4 fruit fly cellular contexts compared by ENCODE assay signal in genomic region chrX:8924778-8925177, dm6.
TF ChIP-seq lines count a peak whose summit lies in the region.

No protein-coding gene starts in this region.

- TF ChIP-seq CTCF in whole organism, embryonic (GFP tag; optimal IDR thresholded peaks at IDR 0.05; lab: Kevin White, UChicago): no peak

TF ChIP-seq in whole organism, 6 proteins besides CTCF, POLR2A, EP300 and RAD21:
- TF ChIP-seq CG8478 (optimal IDR thresholded peaks at IDR 0.05; lab: Kevin White, UChicago): no peak
- no peak for TF ChIP-seq pan (optimal IDR thresholded peaks at IDR 0.05; lab: Kevin White, UChicago)
- TF ChIP-seq usp (GFP tag; optimal IDR thresholded peaks at IDR 0.05; lab: Kevin White, UChicago): no peak
- TF ChIP-seq EcR (GFP tag; optimal IDR thresholded peaks at IDR 0.05; lab: Kevin White, UChicago): no peak
- TF ChIP-seq Dll (optimal IDR thresholded peaks at IDR 0.05; lab: Kevin White, UChicago): peak; percentile 65
- no peak for TF ChIP-seq psq (optimal IDR thresholded peaks at IDR 0.05; lab: Kevin White, UChicago)

TF ChIP-seq in whole organism, embryonic, 481 proteins besides CTCF, POLR2A, EP300 and RAD21 (continues in another document):
- peak; percentile 19 for TF ChIP-seq ftz-f1 (GFP tag; optimal IDR thresholded peaks at IDR 0.05; lab: Kevin White, UChicago)
- TF ChIP-seq CG11696 (GFP tag; IDR thresholded peaks at IDR 0.05; lab: Robert Waterston, UW): 0 out of 2 replicates have a peak, but pooled peaks have one; percentile 30
- no peak for TF ChIP-seq CG14441 (GFP tag; IDR thresholded peaks at IDR 0.05; lab: Robert Waterston, UW)
- no peak for TF ChIP-seq CG7786 (GFP tag; optimal IDR thresholded peaks at IDR 0.05; lab: Kevin White, UChicago)
- TF ChIP-seq Dll (GFP tag; IDR thresholded peaks at IDR 0.05; lab: Robert Waterston, UW; ENCODE audit: partially characterized antibody): no peak
- no peak for TF ChIP-seq MBD-R2 (GFP tag; IDR thresholded peaks at IDR 0.05; lab: Robert Waterston, UW)
- TF ChIP-seq ems (GFP tag; optimal IDR thresholded peaks at IDR 0.05; lab: Kevin White, UChicago): no peak
- peak; percentile 75 for TF ChIP-seq Med (GFP tag; lab: Kevin White, UChicago)
- no peak for TF ChIP-seq grau (tag; optimal IDR thresholded peaks at IDR 0.05; lab: Kevin White, UChicago)
- no peak for TF ChIP-seq luna (GFP tag; optimal IDR thresholded peaks at IDR 0.05; lab: Kevin White, UChicago)
- no peak for TF ChIP-seq Bteb2 (GFP tag; optimal IDR thresholded peaks at IDR 0.05; lab: Kevin White, UChicago)
- TF ChIP-seq cg (GFP tag; optimal IDR thresholded peaks at IDR 0.05; lab: Kevin White, UChicago): no peak
- TF ChIP-seq CG12659 (GFP tag; optimal IDR thresholded peaks at IDR 0.05; lab: Kevin White, UChicago): no peak
- no peak for TF ChIP-seq Hr51 (GFP tag; optimal IDR thresholded peaks at IDR 0.05; lab: Kevin White, UChicago)
- TF ChIP-seq CG31388 (GFP tag; optimal IDR thresholded peaks at IDR 0.05; lab: Kevin White, UChicago): no peak
- no peak for TF ChIP-seq kni (GFP tag; optimal IDR thresholded peaks at IDR 0.05; lab: Kevin White, UChicago)
- TF ChIP-seq fru (optimal IDR thresholded peaks at IDR 0.05; lab: Kevin White, UChicago): no peak
- peak; percentile 24 for TF ChIP-seq CG13894 (tag; optimal IDR thresholded peaks at IDR 0.05; lab: Kevin White, UChicago)
- no peak for TF ChIP-seq CG31365 (tag; optimal IDR thresholded peaks at IDR 0.05; lab: Kevin White, UChicago)
- no peak for TF ChIP-seq CG8281 (tag; optimal IDR thresholded peaks at IDR 0.05; lab: Kevin White, UChicago)
- no peak for TF ChIP-seq CG6272 (GFP tag; IDR thresholded peaks at IDR 0.05; lab: Robert Waterston, UW)
- TF ChIP-seq Aef1 (GFP tag; IDR thresholded peaks at IDR 0.05; lab: Robert Waterston, UW): no peak
- peak; percentile 87 for TF ChIP-seq CG1832 (GFP tag; optimal IDR thresholded peaks at IDR 0.05; lab: Kevin White, UChicago)
- TF ChIP-seq vfl (GFP tag; optimal IDR thresholded peaks at IDR 0.05; lab: Kevin White, UChicago): no peak
- no peak for TF ChIP-seq zen2 (GFP tag; IDR thresholded peaks at IDR 0.05; lab: Robert Waterston, UW; ENCODE audit: partially characterized antibody)
- TF ChIP-seq hb (GFP tag; IDR thresholded peaks at IDR 0.05; lab: Robert Waterston, UW; ENCODE audit: partially characterized antibody): no peak
- no peak for TF ChIP-seq CG17829 (tag; optimal IDR thresholded peaks at IDR 0.05; lab: Kevin White, UChicago)
- no peak for TF ChIP-seq gcm2 (GFP tag; optimal IDR thresholded peaks at IDR 0.05; lab: Kevin White, UChicago)
- no peak for TF ChIP-seq trh (GFP tag; optimal IDR thresholded peaks at IDR 0.05; lab: Kevin White, UChicago)
- no peak for TF ChIP-seq nau (GFP tag; optimal IDR thresholded peaks at IDR 0.05; lab: Kevin White, UChicago)

TF ChIP-seq in whole organism, prepupa, 60 proteins besides CTCF, POLR2A, EP300 and RAD21:
- TF ChIP-seq Eip78C (GFP tag; lab: Kevin White, UChicago) (peak; percentile 33), net (GFP tag; optimal IDR thresholded peaks at IDR 0.05; lab: Kevin White, UChicago) (peak; percentile 27), CG11294 (GFP tag; IDR thresholded peaks at IDR 0.05; lab: Robert Waterston, UW) (no peak), ss (GFP tag; optimal IDR thresholded peaks at IDR 0.05; lab: Kevin White, UChicago) (peak in 1 of 2 experiments; percentile 31), CG3919 (GFP tag; optimal IDR thresholded peaks at IDR 0.05; lab: Kevin White, UChicago) (peak; percentile 15), CG6163 (GFP tag; IDR thresholded peaks at IDR 0.05; lab: Robert Waterston, UW) (peak; percentile 36; the same call in 2 of the 3 replicates)

TF ChIP-seq in whole organism, pupa, 21 proteins besides CTCF, POLR2A, EP300 and RAD21:
- no peak for TF ChIP-seq EcR (GFP tag; optimal IDR thresholded peaks at IDR 0.05; lab: Kevin White, UChicago)
- no peak for TF ChIP-seq Pif1A (GFP tag; optimal IDR thresholded peaks at IDR 0.05; lab: Kevin White, UChicago)
- peak; percentile 82 for TF ChIP-seq CG12605 (GFP tag; IDR thresholded peaks at IDR 0.05; lab: Robert Waterston, UW)
- TF ChIP-seq CG4496 (GFP tag; IDR thresholded peaks at IDR 0.05; lab: Robert Waterston, UW): 0 out of 3 replicates have a peak, but pooled peaks have one; percentile 19
- TF ChIP-seq Ets98B (GFP tag; IDR thresholded peaks at IDR 0.05; lab: Robert Waterston, UW): no peak
- TF ChIP-seq CG9948 (tag; optimal IDR thresholded peaks at IDR 0.05; lab: Kevin White, UChicago): no peak
- no peak for TF ChIP-seq CG14655 (GFP tag; optimal IDR thresholded peaks at IDR 0.05; lab: Kevin White, UChicago)
- no peak for TF ChIP-seq Snoo (tag; optimal IDR thresholded peaks at IDR 0.05; lab: Kevin White, UChicago)
- TF ChIP-seq D1 (tag; optimal IDR thresholded peaks at IDR 0.05; lab: Kevin White, UChicago): no peak
- TF ChIP-seq fd96Ca (GFP tag; IDR thresholded peaks at IDR 0.05; lab: Robert Waterston, UW): no peak
- TF ChIP-seq gl (tag; optimal IDR thresholded peaks at IDR 0.05; lab: Kevin White, UChicago): no peak
- TF ChIP-seq CG10348 (GFP tag; IDR thresholded peaks at IDR 0.05; lab: Robert Waterston, UW): no peak
- peak; percentile 69 for TF ChIP-seq CG13204 (GFP tag; optimal IDR thresholded peaks at IDR 0.05; lab: Kevin White, UChicago)
- no peak for TF ChIP-seq CG17806 (tag; optimal IDR thresholded peaks at IDR 0.05; lab: Kevin White, UChicago)
- TF ChIP-seq CG15710 (tag; optimal IDR thresholded peaks at IDR 0.05; lab: Kevin White, UChicago): no peak
- TF ChIP-seq CG34367 (tag; optimal IDR thresholded peaks at IDR 0.05; lab: Kevin White, UChicago): no peak
- peak; percentile 37; the same call in 1 of the 2 replicates for TF ChIP-seq CG32121 (GFP tag; IDR thresholded peaks at IDR 0.05; lab: Robert Waterston, UW)
- no peak for TF ChIP-seq Pif1B (GFP tag; optimal IDR thresholded peaks at IDR 0.05; lab: Kevin White, UChicago)
- no peak for TF ChIP-seq CG8301 (tag; optimal IDR thresholded peaks at IDR 0.05; lab: Kevin White, UChicago)
- TF ChIP-seq rn (GFP tag; IDR thresholded peaks at IDR 0.05; lab: Robert Waterston, UW): no peak
- TF ChIP-seq CG8159 (tag; optimal IDR thresholded peaks at IDR 0.05; lab: Kevin White, UChicago): no peak
